Fruit fly (Drosophila melanogaster): Measurements from ENCODE around the gene RpS27.

- TF ChIP-seq CG9139 (GFP tag; optimal IDR thresholded peaks at IDR 0.05) = no peak
- TF ChIP-seq CG6163 (GFP tag; IDR thresholded peaks at IDR 0.05) = no peak
- no peak for TF ChIP-seq CG6276 (GFP tag; optimal IDR thresholded peaks at IDR 0.05)
- no peak for TF ChIP-seq CG8632 (GFP tag; optimal IDR thresholded peaks at IDR 0.05)
- TF ChIP-seq Sox15 (GFP tag; optimal IDR thresholded peaks at IDR 0.05) = no peak
- TF ChIP-seq Met (GFP tag; optimal IDR thresholded peaks at IDR 0.05) = no peak
- no peak for TF ChIP-seq CG32006 (GFP tag; optimal IDR thresholded peaks at IDR 0.05)
Measured at dm6 chr3R:25260670-25261069, 13.4 kb upstream of the RpS27 start.

Measured in whole organism, prepupa.